Fruit fly (Drosophila melanogaster): ENCODE measurements around the gene CG9331.

dm6 chr2L:20799991-20800897 lies 22.4 kb upstream of the CG9331 start:
- no peak for TF ChIP-seq CTCF (optimal IDR thresholded peaks at IDR 0.05)
- no peak for TF ChIP-seq CG8478 (optimal IDR thresholded peaks at IDR 0.05)

Data from S2 (cell line).